ENCODE assay signal across 1 fruit fly cellular context in the genomic region with DNA sequence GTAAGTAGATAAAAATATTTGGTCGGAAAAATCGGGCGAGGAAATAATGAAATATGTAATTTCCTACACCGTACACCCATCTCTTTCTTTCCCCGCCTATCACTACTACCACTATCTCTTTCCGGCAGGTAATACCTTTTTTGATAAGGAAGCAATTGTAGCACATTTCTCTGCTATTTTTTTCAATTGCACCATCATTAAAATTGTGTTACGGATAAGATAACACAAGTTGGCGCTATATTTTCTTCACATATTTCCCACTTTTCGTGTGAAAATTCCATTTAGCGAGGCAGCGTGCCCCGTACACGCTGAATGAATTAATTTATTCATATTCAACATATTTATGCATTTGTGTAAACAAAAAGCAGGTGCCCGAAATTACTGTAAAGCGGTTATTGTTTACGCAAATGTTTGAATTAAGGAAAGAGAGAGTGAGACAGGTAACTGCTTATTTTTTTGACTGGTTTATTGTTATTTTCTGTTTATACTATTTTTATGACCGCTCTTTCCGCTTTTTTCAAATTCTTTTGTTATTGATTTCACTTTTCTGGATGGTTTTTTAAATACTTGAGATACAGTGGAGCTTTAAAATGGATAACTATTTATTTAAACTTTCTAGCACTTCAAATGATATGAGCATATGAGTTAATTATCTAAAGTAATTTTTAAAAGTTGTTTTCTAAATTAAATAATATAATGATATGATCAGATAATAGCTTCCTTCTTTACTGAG.
TF ChIP-seq lines count a peak whose summit lies in the region.

No protein-coding gene starts in this region.

TF ChIP-seq in whole organism, embryonic, 481 proteins besides CTCF, POLR2A, EP300 and RAD21 (continued from another document and continues in another):
- no peak for TF ChIP-seq tna (GFP tag; IDR thresholded peaks at IDR 0.05; lab: Robert Waterston, UW; ENCODE audit: partially characterized antibody)
- no peak for TF ChIP-seq bowl (GFP tag; IDR thresholded peaks at IDR 0.05; lab: Robert Waterston, UW)
- no peak for TF ChIP-seq toy (GFP tag; IDR thresholded peaks at IDR 0.05; lab: Robert Waterston, UW)
- TF ChIP-seq jigr1 (GFP tag; IDR thresholded peaks at IDR 0.05; lab: Robert Waterston, UW), result no peak
- no peak for TF ChIP-seq Opbp (GFP tag; IDR thresholded peaks at IDR 0.05; lab: Robert Waterston, UW; ENCODE audit: partially characterized antibody)
- no peak for TF ChIP-seq eyg (GFP tag; optimal IDR thresholded peaks at IDR 0.05; lab: Kevin White, UChicago)
- TF ChIP-seq CG5953 (GFP tag; IDR thresholded peaks at IDR 0.05; lab: Robert Waterston, UW), result 0 out of 2 replicates have a peak, but pooled peaks have one; percentile 5
- TF ChIP-seq CG1603 (tag; optimal IDR thresholded peaks at IDR 0.05; lab: Kevin White, UChicago), result no peak
- TF ChIP-seq H15 (GFP tag; IDR thresholded peaks at IDR 0.05; lab: Robert Waterston, UW), result 0 out of 3 replicates have a peak, but pooled peaks have one; percentile 19
- TF ChIP-seq CG17328 (GFP tag; IDR thresholded peaks at IDR 0.05; lab: Robert Waterston, UW), result peak; percentile 48
- peak; percentile 62 for TF ChIP-seq nmo (GFP tag; optimal IDR thresholded peaks at IDR 0.05; lab: Kevin White, UChicago)
- TF ChIP-seq Lhr (GFP tag; optimal IDR thresholded peaks at IDR 0.05; lab: Kevin White, UChicago), result no peak
- TF ChIP-seq insv (GFP tag; optimal IDR thresholded peaks at IDR 0.05; lab: Kevin White, UChicago), result no peak
- peak; percentile 56 for TF ChIP-seq PHDP (tag; optimal IDR thresholded peaks at IDR 0.05; lab: Kevin White, UChicago)
- TF ChIP-seq CG4707 (GFP tag; optimal IDR thresholded peaks at IDR 0.05; lab: Kevin White, UChicago), result no peak
- TF ChIP-seq CG18599 (GFP tag; optimal IDR thresholded peaks at IDR 0.05; lab: Kevin White, UChicago), result no peak
- TF ChIP-seq hkb (optimal IDR thresholded peaks at IDR 0.05; lab: Kevin White, UChicago), result no peak
- peak; percentile 63 for TF ChIP-seq hkb (GFP tag; IDR thresholded peaks at IDR 0.05; lab: Robert Waterston, UW)
- TF ChIP-seq lilli (GFP tag; optimal IDR thresholded peaks at IDR 0.05; lab: Kevin White, UChicago), result peak; percentile 5
- peak; percentile 74 for TF ChIP-seq Ptx1 (GFP tag; IDR thresholded peaks at IDR 0.05; lab: Robert Waterston, UW)
- no peak for TF ChIP-seq CG9876 (GFP tag; optimal IDR thresholded peaks at IDR 0.05; lab: Kevin White, UChicago)
- peak; percentile 26 for TF ChIP-seq CG12104 (GFP tag; optimal IDR thresholded peaks at IDR 0.05; lab: Kevin White, UChicago)
- peak; percentile 51; the same call in 1 of the 2 replicates for TF ChIP-seq CG32767 (GFP tag; IDR thresholded peaks at IDR 0.05; lab: Robert Waterston, UW)
- TF ChIP-seq Hr51 (GFP tag; optimal IDR thresholded peaks at IDR 0.05; lab: Kevin White, UChicago), result peak in 1 of 2 experiments; percentile 73
- TF ChIP-seq corto (GFP tag; optimal IDR thresholded peaks at IDR 0.05; lab: Kevin White, UChicago), result no peak
- peak; percentile 25 for TF ChIP-seq Vsx1 (GFP tag; optimal IDR thresholded peaks at IDR 0.05; lab: Kevin White, UChicago)
- no peak for TF ChIP-seq MESR4 (GFP tag; optimal IDR thresholded peaks at IDR 0.05; lab: Kevin White, UChicago)
- no peak for TF ChIP-seq sima (GFP tag; optimal IDR thresholded peaks at IDR 0.05; lab: Kevin White, UChicago)
- TF ChIP-seq CG1233 (GFP tag; optimal IDR thresholded peaks at IDR 0.05; lab: Kevin White, UChicago), result peak; percentile 34
- no peak; the same call in 1 of the 2 replicates for TF ChIP-seq Ada2b (GFP tag; IDR thresholded peaks at IDR 0.05; lab: Robert Waterston, UW)
- no peak for TF ChIP-seq CG2875 (GFP tag; optimal IDR thresholded peaks at IDR 0.05; lab: Kevin White, UChicago)
- no peak; the same call in 1 of the 2 replicates for TF ChIP-seq CG32532 (GFP tag; IDR thresholded peaks at IDR 0.05; lab: Robert Waterston, UW)
- TF ChIP-seq Optix (GFP tag; IDR thresholded peaks at IDR 0.05; lab: Robert Waterston, UW), result no peak
- TF ChIP-seq ssp (GFP tag; IDR thresholded peaks at IDR 0.05; lab: Robert Waterston, UW), result 0 out of 2 replicates have a peak, but pooled peaks have one; percentile 22
- TF ChIP-seq CG8359 (GFP tag; optimal IDR thresholded peaks at IDR 0.05; lab: Kevin White, UChicago; ENCODE audit: borderline replicate concordance), result no peak
- no peak for TF ChIP-seq CG6272 (GFP tag; IDR thresholded peaks at IDR 0.05; lab: Robert Waterston, UW)
- TF ChIP-seq CG12942 (GFP tag; optimal IDR thresholded peaks at IDR 0.05; lab: Kevin White, UChicago), result no peak
- no peak for TF ChIP-seq gsb (GFP tag; IDR thresholded peaks at IDR 0.05; lab: Robert Waterston, UW)
- TF ChIP-seq HLH4C (GFP tag; IDR thresholded peaks at IDR 0.05; lab: Robert Waterston, UW; ENCODE audit: partially characterized antibody), result no peak
- peak; percentile 19 for TF ChIP-seq ind (GFP tag; optimal IDR thresholded peaks at IDR 0.05; lab: Kevin White, UChicago)
- no peak for TF ChIP-seq CG10654 (GFP tag; optimal IDR thresholded peaks at IDR 0.05; lab: Kevin White, UChicago)
- no peak for TF ChIP-seq otp (GFP tag; IDR thresholded peaks at IDR 0.05; lab: Robert Waterston, UW)
- peak; percentile 38 for TF ChIP-seq CG10209 (GFP tag; optimal IDR thresholded peaks at IDR 0.05; lab: Kevin White, UChicago)
- TF ChIP-seq da (GFP tag; optimal IDR thresholded peaks at IDR 0.05; lab: Kevin White, UChicago), result no peak
- no peak for TF ChIP-seq fd102C (GFP tag; optimal IDR thresholded peaks at IDR 0.05; lab: Kevin White, UChicago)
- TF ChIP-seq Mes4 (GFP tag; optimal IDR thresholded peaks at IDR 0.05; lab: Kevin White, UChicago), result no peak
- no peak for TF ChIP-seq CG33557 (GFP tag; optimal IDR thresholded peaks at IDR 0.05; lab: Kevin White, UChicago)
- TF ChIP-seq HLHmδ (GFP tag; optimal IDR thresholded peaks at IDR 0.05; lab: Kevin White, UChicago), result no peak
- peak; percentile 30 for TF ChIP-seq CG2120 (GFP tag; optimal IDR thresholded peaks at IDR 0.05; lab: Kevin White, UChicago)
- no peak for TF ChIP-seq hbn (GFP tag; IDR thresholded peaks at IDR 0.05; lab: Robert Waterston, UW; ENCODE audit: partially characterized antibody)
- no peak for TF ChIP-seq dm (GFP tag; optimal IDR thresholded peaks at IDR 0.05; lab: Kevin White, UChicago)
- TF ChIP-seq Awh (GFP tag; IDR thresholded peaks at IDR 0.05; lab: Robert Waterston, UW), result peak; percentile 46; the same call in 1 of the 2 replicates
- peak; percentile 52 for TF ChIP-seq CG4730 (GFP tag; IDR thresholded peaks at IDR 0.05; lab: Robert Waterston, UW)
- no peak for TF ChIP-seq kah (GFP tag; optimal IDR thresholded peaks at IDR 0.05; lab: Kevin White, UChicago)
- no peak for TF ChIP-seq bigmax (GFP tag; optimal IDR thresholded peaks at IDR 0.05; lab: Kevin White, UChicago)
- TF ChIP-seq lola (GFP tag; optimal IDR thresholded peaks at IDR 0.05; lab: Kevin White, UChicago), result peak in 1 of 3 experiments; percentile 31
- TF ChIP-seq ttk (GFP tag; IDR thresholded peaks at IDR 0.05; lab: Robert Waterston, UW), result peak; percentile 54
- TF ChIP-seq danr (GFP tag; IDR thresholded peaks at IDR 0.05; lab: Robert Waterston, UW), result no peak
- TF ChIP-seq CG6765 (GFP tag; optimal IDR thresholded peaks at IDR 0.05; lab: Kevin White, UChicago), result no peak
- TF ChIP-seq CG30403 (GFP tag; optimal IDR thresholded peaks at IDR 0.05; lab: Kevin White, UChicago), result peak; percentile 53
- no peak for TF ChIP-seq CG7786 (GFP tag; optimal IDR thresholded peaks at IDR 0.05; lab: Kevin White, UChicago)
- peak; percentile 24 for TF ChIP-seq CG9727 (GFP tag; optimal IDR thresholded peaks at IDR 0.05; lab: Kevin White, UChicago)
- TF ChIP-seq CG7556 (GFP tag; optimal IDR thresholded peaks at IDR 0.05; lab: Kevin White, UChicago), result peak; percentile 41
- TF ChIP-seq Dad (GFP tag; optimal IDR thresholded peaks at IDR 0.05; lab: Kevin White, UChicago), result no peak
- TF ChIP-seq tup (GFP tag; optimal IDR thresholded peaks at IDR 0.05; lab: Kevin White, UChicago), result no peak
- TF ChIP-seq CG12219 (GFP tag; optimal IDR thresholded peaks at IDR 0.05; lab: Kevin White, UChicago), result no peak
- peak; percentile 73 for TF ChIP-seq CoRest (tag; optimal IDR thresholded peaks at IDR 0.05; lab: Kevin White, UChicago)
- no peak for TF ChIP-seq CG8089 (GFP tag; optimal IDR thresholded peaks at IDR 0.05; lab: Kevin White, UChicago)
- TF ChIP-seq CG14014 (GFP tag; IDR thresholded peaks at IDR 0.05; lab: Robert Waterston, UW), result peak; percentile 53; the same call in 1 of the 2 replicates
- no peak for TF ChIP-seq CG6683 (GFP tag; optimal IDR thresholded peaks at IDR 0.05; lab: Kevin White, UChicago)
- no peak for TF ChIP-seq CG9797 (GFP tag; optimal IDR thresholded peaks at IDR 0.05; lab: Kevin White, UChicago)
- TF ChIP-seq repo (GFP tag; optimal IDR thresholded peaks at IDR 0.05; lab: Kevin White, UChicago), result no peak
- no peak for TF ChIP-seq CrebB (tag; optimal IDR thresholded peaks at IDR 0.05; lab: Kevin White, UChicago)
- TF ChIP-seq GATAe (GFP tag; conservative IDR thresholded peaks at IDR 0.05; lab: Robert Waterston, UW), result peak; percentile 65
- no peak for TF ChIP-seq yki (optimal IDR thresholded peaks at IDR 0.05; lab: Kevin White, UChicago)
- TF ChIP-seq Tbp (GFP tag; optimal IDR thresholded peaks at IDR 0.05; lab: Kevin White, UChicago), result no peak
- TF ChIP-seq CG15514 (GFP tag; optimal IDR thresholded peaks at IDR 0.05; lab: Kevin White, UChicago), result no peak
- no peak for TF ChIP-seq C15 (GFP tag; IDR thresholded peaks at IDR 0.05; lab: Robert Waterston, UW)
- peak; percentile 51 for TF ChIP-seq Xbp1 (GFP tag; optimal IDR thresholded peaks at IDR 0.05; lab: Kevin White, UChicago)
- TF ChIP-seq Fer3 (tag; optimal IDR thresholded peaks at IDR 0.05; lab: Kevin White, UChicago), result peak; percentile 47
- TF ChIP-seq wek (GFP tag; optimal IDR thresholded peaks at IDR 0.05; lab: Kevin White, UChicago), result no peak
- no peak for TF ChIP-seq CG3281 (GFP tag; optimal IDR thresholded peaks at IDR 0.05; lab: Kevin White, UChicago)
- TF ChIP-seq CG11696 (GFP tag; IDR thresholded peaks at IDR 0.05; lab: Robert Waterston, UW), result no peak; the same call in 1 of the 2 replicates
- peak; percentile 50 for TF ChIP-seq CG17829 (tag; optimal IDR thresholded peaks at IDR 0.05; lab: Kevin White, UChicago)
- no peak for TF ChIP-seq scrt (GFP tag; optimal IDR thresholded peaks at IDR 0.05; lab: Kevin White, UChicago)
- no peak for TF ChIP-seq kay (GFP tag; optimal IDR thresholded peaks at IDR 0.05; lab: Kevin White, UChicago)
- TF ChIP-seq Ets97D (GFP tag; optimal IDR thresholded peaks at IDR 0.05; lab: Kevin White, UChicago), result no peak
- TF ChIP-seq pb (GFP tag; optimal IDR thresholded peaks at IDR 0.05; lab: Kevin White, UChicago), result no peak
- no peak for TF ChIP-seq CG7963 (GFP tag; IDR thresholded peaks at IDR 0.05; lab: Robert Waterston, UW; ENCODE audit: partially characterized antibody)
- peak; percentile 65; the same call in 1 of the 3 replicates for TF ChIP-seq ci (GFP tag; IDR thresholded peaks at IDR 0.05; lab: Robert Waterston, UW)
- no peak for TF ChIP-seq CG13287 (GFP tag; IDR thresholded peaks at IDR 0.05; lab: Robert Waterston, UW; ENCODE audit: partially characterized antibody)
- no peak; the same call in 1 of the 2 replicates for TF ChIP-seq peb (GFP tag; IDR thresholded peaks at IDR 0.05; lab: Robert Waterston, UW)
- TF ChIP-seq CG32772 (GFP tag; IDR thresholded peaks at IDR 0.05; lab: Robert Waterston, UW), result peak; percentile 45
- TF ChIP-seq dimm (GFP tag; IDR thresholded peaks at IDR 0.05; lab: Robert Waterston, UW), result peak; percentile 42; the same call in 1 of the 2 replicates
- TF ChIP-seq CG16813 (GFP tag; IDR thresholded peaks at IDR 0.05; lab: Robert Waterston, UW; ENCODE audit: partially characterized antibody), result no peak
- TF ChIP-seq phol (tag; optimal IDR thresholded peaks at IDR 0.05; lab: Kevin White, UChicago), result peak; percentile 48
- TF ChIP-seq lov (optimal IDR thresholded peaks at IDR 0.05; lab: Kevin White, UChicago), result no peak
- TF ChIP-seq lov (GFP tag; IDR thresholded peaks at IDR 0.05; lab: Robert Waterston, UW), result no peak
- peak; percentile 57 for TF ChIP-seq salm (tag; optimal IDR thresholded peaks at IDR 0.05; lab: Kevin White, UChicago)
- no peak for TF ChIP-seq crol (GFP tag; IDR thresholded peaks at IDR 0.05; lab: Robert Waterston, UW)
- TF ChIP-seq gfzf (GFP tag; optimal IDR thresholded peaks at IDR 0.05; lab: Kevin White, UChicago), result no peak
- TF ChIP-seq CG7271 (tag; optimal IDR thresholded peaks at IDR 0.05; lab: Kevin White, UChicago), result no peak
- TF ChIP-seq CG11398 (GFP tag; optimal IDR thresholded peaks at IDR 0.05; lab: Kevin White, UChicago), result no peak
- TF ChIP-seq tio (GFP tag; optimal IDR thresholded peaks at IDR 0.05; lab: Kevin White, UChicago), result peak; percentile 9
- TF ChIP-seq her (GFP tag; optimal IDR thresholded peaks at IDR 0.05; lab: Kevin White, UChicago), result no peak
- no peak for TF ChIP-seq TFAM (GFP tag; optimal IDR thresholded peaks at IDR 0.05; lab: Kevin White, UChicago)
- no peak for TF ChIP-seq Max (GFP tag; optimal IDR thresholded peaks at IDR 0.05; lab: Kevin White, UChicago)
- no peak for TF ChIP-seq ro (GFP tag; IDR thresholded peaks at IDR 0.05; lab: Robert Waterston, UW)
- TF ChIP-seq CG6689 (GFP tag; IDR thresholded peaks at IDR 0.05; lab: Robert Waterston, UW), result peak; percentile 58; the same call in 1 of the 2 replicates
- TF ChIP-seq CG8944 (GFP tag; optimal IDR thresholded peaks at IDR 0.05; lab: Kevin White, UChicago), result no peak
- TF ChIP-seq Gsc (GFP tag; IDR thresholded peaks at IDR 0.05; lab: Robert Waterston, UW), result no peak
- TF ChIP-seq CG3407 (GFP tag; optimal IDR thresholded peaks at IDR 0.05; lab: Kevin White, UChicago), result peak; percentile 19
- no peak for TF ChIP-seq CG2202 (tag; optimal IDR thresholded peaks at IDR 0.05; lab: Kevin White, UChicago)
- TF ChIP-seq gem (tag; optimal IDR thresholded peaks at IDR 0.05; lab: Kevin White, UChicago), result peak; percentile 82
- peak; percentile 28 for TF ChIP-seq CG13775 (GFP tag; optimal IDR thresholded peaks at IDR 0.05; lab: Kevin White, UChicago)
- TF ChIP-seq Hmx (GFP tag; optimal IDR thresholded peaks at IDR 0.05; lab: Kevin White, UChicago), result no peak
- TF ChIP-seq pzg (GFP tag; optimal IDR thresholded peaks at IDR 0.05; lab: Kevin White, UChicago), result no peak
- TF ChIP-seq CG15269 (tag; optimal IDR thresholded peaks at IDR 0.05; lab: Kevin White, UChicago), result peak; percentile 61
- no peak for TF ChIP-seq hth (optimal IDR thresholded peaks at IDR 0.05; lab: Kevin White, UChicago)
- TF ChIP-seq CG10274 (GFP tag; optimal IDR thresholded peaks at IDR 0.05; lab: Kevin White, UChicago), result no peak
- TF ChIP-seq CG4328 (GFP tag; optimal IDR thresholded peaks at IDR 0.05; lab: Kevin White, UChicago), result no peak
- TF ChIP-seq onecut (GFP tag; IDR thresholded peaks at IDR 0.05; lab: Robert Waterston, UW), result no peak
- TF ChIP-seq lab (GFP tag; optimal IDR thresholded peaks at IDR 0.05; lab: Kevin White, UChicago), result peak; percentile 13
- TF ChIP-seq Dek (tag; optimal IDR thresholded peaks at IDR 0.05; lab: Kevin White, UChicago), result peak; percentile 3
